Worm (Caenorhabditis elegans) whole organism, L2 larva: ENCODE measurements around the gene F08G2.7.

ENCODE experiments used
- F13H6.1 ChIP-seq: sonication (generic microtip); optimal IDR thresholded peaks from 2 replicates; lab custom pipeline; 2016; ENCODE audit warnings: missing genetic modification characterization, missing compliant biosample characterization
- blmp-1 ChIP-seq: sonication (generic microtip); optimal IDR thresholded peaks from 2 replicates; lab custom pipeline; 2017; ENCODE audit warnings: missing genetic modification characterization, mild to moderate bottlenecking, missing compliant biosample characterization, antibody characterized with exemption, moderate library complexity; ENCODE audit not compliant: insufficient read depth
- lin-11 ChIP-seq: fragments of 150-350 bp; sonication (generic microtip); optimal IDR thresholded peaks from 2 replicates; lab custom pipeline; 2014; ENCODE audit warnings: missing biosample characterization, missing genetic modification characterization, inconsistent platforms, mixed read lengths
- lin-39 ChIP-seq: fragments of 150-350 bp; optimal IDR thresholded peaks from 2 replicates; lab custom pipeline; 2014; ENCODE audit warnings: missing biosample characterization, missing genetic modification reagents, missing genetic modification characterization
- nhr-23 ChIP-seq: fragments of 150-350 bp; optimal IDR thresholded peaks from 2 replicates; lab custom pipeline; 2014; ENCODE audit warnings: missing biosample characterization, missing genetic modification reagents, missing genetic modification characterization
- snpc-4 ChIP-seq: fragments of 150-350 bp; optimal IDR thresholded peaks from 2 replicates; lab custom pipeline; 2014; ENCODE audit warnings: missing biosample characterization, missing genetic modification characterization
- ztf-4 ChIP-seq: fragments of 150-350 bp; optimal IDR thresholded peaks from 2 replicates; lab custom pipeline; 2014; ENCODE audit warnings: missing biosample characterization, missing genetic modification characterization

F08G2.7 gene

ce11 chrII:13788813-13789212, 52.1 kb downstream of the F08G2.7 start:
- peak; percentile 32 for TF ChIP-seq snpc-4 (tag; lab: Kevin White, UChicago)
- TF ChIP-seq nhr-23 (tag; lab: Kevin White, UChicago) = no peak
- peak; percentile 42 for TF ChIP-seq F13H6.1 (tag; lab: Kevin White, UChicago)
- TF ChIP-seq, all 48 proteins: peak for 2

DNA sequence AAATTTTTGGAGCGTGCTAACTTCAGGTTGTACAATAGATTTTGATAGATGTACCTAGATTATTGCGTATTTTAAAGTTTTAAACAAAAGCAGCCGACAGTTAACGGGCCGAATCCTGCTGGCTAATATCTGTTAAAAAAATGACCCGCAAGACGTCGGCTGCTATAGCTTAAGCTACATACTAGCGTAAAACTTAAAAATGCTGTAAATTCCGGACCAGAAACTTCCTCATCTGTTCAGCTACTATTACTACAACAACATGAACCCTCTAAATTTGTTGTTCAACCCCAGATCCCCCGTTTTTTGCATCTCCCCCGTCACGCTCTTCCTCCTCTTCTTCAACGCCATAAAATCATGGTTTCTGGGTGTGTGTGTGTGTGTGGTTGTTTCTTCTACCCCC, 54.1 kb downstream of the F08G2.7 start:
- TF ChIP-seq ztf-4 (no peak), blmp-1 (no peak), lin-11 (tag; lab: Kevin White, UChicago) (no peak), lin-39 (tag; lab: Kevin White, UChicago) (no peak)
